Worm (Caenorhabditis elegans) whole organism, midembryonic: Measurements from ENCODE around the gene C14A11.2.
A peak's percentile ranks its signal among the peaks of the same experiment; 100 is the strongest.

ENCODE experiments used
- flt-1 ChIP-seq: fragments of 200-800 bp; sonication (Bioruptor generic); IDR thresholded peaks from 2 replicates; pipeline ENCODE4 v1.3.6; 2022; ENCODE audit warnings: missing genetic modification characterization, missing compliant biosample characterization
- med-1 ChIP-seq: sonication (generic microtip); optimal IDR thresholded peaks from 2 replicates; lab custom pipeline; 2017; ENCODE audit warnings: missing genetic modification characterization, mild to moderate bottlenecking, missing compliant biosample characterization, antibody characterized with exemption, missing genetic modification reagents; ENCODE audit not compliant: insufficient read depth
- ref-1 ChIP-seq: fragments of 200-800 bp; sonication (Bioruptor generic); conservative IDR thresholded peaks from 2 replicates; pipeline ENCODE4 v1.3.6; 2022; ENCODE audit warnings: missing genetic modification reagents, missing genetic modification characterization, missing compliant biosample characterization
- ztf-23 ChIP-seq: fragments of 200-800 bp; sonication (Bioruptor generic); IDR thresholded peaks from 2 replicates; pipeline ENCODE4 v1.3.6; 2022; ENCODE audit warnings: missing genetic modification reagents, missing genetic modification characterization, missing compliant biosample characterization
- ztf-29 ChIP-seq: fragments of 200-800 bp; sonication (Bioruptor generic); IDR thresholded peaks from 2 replicates; pipeline ENCODE4 v1.3.6; 2022; ENCODE audit warnings: missing genetic modification reagents, missing genetic modification characterization, missing compliant biosample characterization

DNA sequence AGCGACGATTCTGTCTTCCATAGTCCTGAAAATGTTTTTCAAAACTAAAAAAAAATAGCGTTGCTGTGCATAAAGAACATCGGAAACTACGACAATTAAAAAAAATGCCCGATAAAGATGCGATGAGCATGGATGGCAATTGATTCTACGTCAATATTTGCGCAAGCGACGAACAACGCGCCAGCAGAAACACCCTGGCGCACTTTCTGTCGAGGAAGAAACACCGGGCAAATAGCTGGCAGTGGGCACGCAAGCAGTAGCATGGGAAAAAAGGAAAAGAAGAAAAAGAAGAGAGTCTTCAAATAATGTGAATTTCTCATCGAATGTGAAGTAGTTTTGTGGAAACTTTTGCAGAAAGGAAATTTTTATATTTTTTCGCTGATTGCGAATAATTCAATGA lies 6.7 kb downstream of the C14A11.2 start, which contains the start of gene C14A11.9:
- TF ChIP-seq ztf-29 (GFP tag; lab: Robert Waterston, UW) (0 out of 2 replicates have a peak, but pooled peaks have one; percentile 20), ztf-23 (GFP tag; lab: Robert Waterston, UW) (peak; percentile 80), med-1 (GFP tag; lab: Kevin White, UChicago) (peak; percentile 47), flt-1 (GFP tag; lab: Robert Waterston, UW) (peak; percentile 66), ref-1 (GFP tag; lab: Robert Waterston, UW) (no peak)
